Worm (Caenorhabditis elegans): ENCODE results near the gene idpb-1.

ce11 chrII:5091640-5092243 lies 10.0 kb upstream of the idpb-1 start, which contains the start of gene pld-1:
- no peak for TF ChIP-seq hmbx-1 (tag; optimal IDR thresholded peaks at IDR 0.05)
- TF ChIP-seq ama-1 (optimal IDR thresholded peaks at IDR 0.05) = no peak
- TF ChIP-seq pes-1 (GFP tag; IDR thresholded peaks at IDR 0.05) = no peak
- TF ChIP-seq hnd-1 (tag; optimal IDR thresholded peaks at IDR 0.05) = no peak
- TF ChIP-seq ceh-36 (tag; optimal IDR thresholded peaks at IDR 0.05) = no peak
- TF ChIP-seq aly-1 (tag; optimal IDR thresholded peaks at IDR 0.05) = no peak
- TF ChIP-seq flt-1 (GFP tag; IDR thresholded peaks at IDR 0.05) = no peak
- TF ChIP-seq tbx-11 (GFP tag; IDR thresholded peaks at IDR 0.05) = no peak
- no peak for TF ChIP-seq scrt-1 (GFP tag; IDR thresholded peaks at IDR 0.05)
- TF ChIP-seq ets-7 (tag; optimal IDR thresholded peaks at IDR 0.05) = no peak
- no peak for TF ChIP-seq B0310.2 (tag; optimal IDR thresholded peaks at IDR 0.05)
